Worm (Caenorhabditis elegans) whole organism, late embryonic: ENCODE data around the gene skpo-2.

Source experiments
- ama-1 ChIP-seq: fragments of 150-350 bp; optimal IDR thresholded peaks from 2 replicates; lab custom pipeline; 2014
- ceh-18 ChIP-seq: sonication (generic microtip); optimal IDR thresholded peaks from 2 replicates; lab custom pipeline; 2016; ENCODE audit warnings: missing genetic modification characterization, missing compliant biosample characterization

- no peak for TF ChIP-seq ama-1 (lab: Kevin White, UChicago)
- no peak for TF ChIP-seq ceh-18
Measured at ce11 chrII:3387503-3387902, 48.8 kb downstream of the skpo-2 start, which contains the start of gene T06D4.6.
